Fruit fly (Drosophila melanogaster) whole organism, embryonic: Measurements from ENCODE around the gene CG14100.

Experiments
- CG10654 ChIP-seq: fragments of 200-800 bp; sonication (Bioruptor generic); optimal IDR thresholded peaks from 2 replicates; lab custom pipeline; 2016; ENCODE audit warnings: missing biosample characterization, missing genetic modification characterization
- CG12391 ChIP-seq: fragments of 200-800 bp; sonication (Bioruptor generic); optimal IDR thresholded peaks from 3 replicates; lab custom pipeline; 2018; ENCODE audit warnings: missing biosample characterization, mild to moderate bottlenecking, missing genetic modification characterization, moderate library complexity
- CG13287 ChIP-seq: fragments of 200-800 bp; sonication (Bioruptor generic); IDR thresholded peaks from 2 replicates; pipeline ENCODE4 v1.3.6; 2022; ENCODE audit warnings: missing biosample characterization, missing genetic modification characterization; ENCODE audit not compliant: partially characterized antibody
- CG13775 ChIP-seq: fragments of 200-800 bp; sonication (Bioruptor generic); optimal IDR thresholded peaks from 3 replicates; lab custom pipeline; 2017; ENCODE audit warnings: missing biosample characterization, mild to moderate bottlenecking, missing genetic modification characterization
- CG15479 ChIP-seq: fragments of 200-800 bp; sonication (Bioruptor generic); optimal IDR thresholded peaks from 3 replicates; lab custom pipeline; 2019; ENCODE audit warnings: missing biosample characterization, mild to moderate bottlenecking, missing genetic modification characterization, moderate library complexity
- CG15696 ChIP-seq: fragments of 200-800 bp; sonication (Bioruptor generic); optimal IDR thresholded peaks from 2 replicates; lab custom pipeline; 2019; ENCODE audit warnings: missing biosample characterization, mild to moderate bottlenecking, missing genetic modification characterization, moderate library complexity
- CG16863 ChIP-seq: fragments of 200-800 bp; sonication (Bioruptor generic); optimal IDR thresholded peaks from 3 replicates; lab custom pipeline; 2016; ENCODE audit warnings: missing biosample characterization, missing genetic modification characterization
- CG17328 ChIP-seq: fragments of 200-800 bp; sonication (Bioruptor generic); IDR thresholded peaks from 2 replicates; pipeline ENCODE4 v1.3.6; 2022; ENCODE audit warnings: missing biosample characterization, missing genetic modification characterization
- CG30020 ChIP-seq: fragments of 200-800 bp; optimal IDR thresholded peaks from 2 replicates; lab custom pipeline; 2019; ENCODE audit warnings: missing biosample characterization, mild to moderate bottlenecking, missing genetic modification characterization, moderate library complexity
- CG3281 ChIP-seq: fragments of 200-800 bp; sonication (Bioruptor generic); optimal IDR thresholded peaks from 3 replicates; lab custom pipeline; 2017; ENCODE audit warnings: missing biosample characterization, mild to moderate bottlenecking, missing genetic modification characterization
- CG33557 ChIP-seq: fragments of 200-800 bp; sonication (Bioruptor generic); optimal IDR thresholded peaks from 2 replicates; lab custom pipeline; 2019; ENCODE audit warnings: missing biosample characterization, mild to moderate bottlenecking, missing genetic modification characterization, moderate library complexity
- CG34224 ChIP-seq: fragments of 200-800 bp; sonication (Bioruptor generic); IDR thresholded peaks from 3 replicates; pipeline ENCODE4 v1.3.6; 2022; ENCODE audit warnings: missing biosample characterization, missing genetic modification characterization; ENCODE audit not compliant: partially characterized antibody
- CG3847 ChIP-seq: fragments of 200-800 bp; sonication (Bioruptor generic); IDR thresholded peaks from 2 replicates; pipeline ENCODE4 v1.3.6; 2022; ENCODE audit warnings: missing biosample characterization, missing genetic modification characterization
- CG5180 ChIP-seq: fragments of 200-800 bp; sonication (Bioruptor generic); optimal IDR thresholded peaks from 3 replicates; lab custom pipeline; 2017; ENCODE audit warnings: missing biosample characterization, missing genetic modification characterization, mild to moderate bottlenecking, moderate library complexity, missing genetic modification reagents
- CG6254 ChIP-seq: fragments of 200-800 bp; sonication (Bioruptor generic); optimal IDR thresholded peaks from 3 replicates; lab custom pipeline; 2017; ENCODE audit warnings: mild to moderate bottlenecking, missing biosample characterization, missing genetic modification reagents, missing genetic modification characterization
- CG6654 ChIP-seq: fragments of 200-800 bp; sonication (Bioruptor generic); optimal IDR thresholded peaks from 2 replicates; lab custom pipeline; 2017; ENCODE audit warnings: missing biosample characterization, mild to moderate bottlenecking, missing genetic modification characterization
- CG8388 ChIP-seq: fragments of 200-800 bp; sonication (Bioruptor generic); optimal IDR thresholded peaks from 2 replicates; lab custom pipeline; 2019; ENCODE audit warnings: missing biosample characterization, mild to moderate bottlenecking, missing genetic modification characterization, moderate library complexity
- Dp ChIP-seq: fragments of 200-800 bp; sonication (Bioruptor generic); optimal IDR thresholded peaks from 2 replicates; lab custom pipeline; 2018; ENCODE audit warnings: missing biosample characterization, mild to moderate bottlenecking, missing genetic modification characterization, moderate library complexity
- Eip74EF ChIP-seq, 2 experiments: fragments of 200-800 bp in 1 of 2; fragments of >200 bp in 1 of 2; sonication (Bioruptor generic) in 1 of 2; optimal IDR thresholded peaks; 2 replicates each; lab custom pipeline; 2017 to 2019; ENCODE audit warnings: missing biosample characterization in 2 of 2, missing genetic modification characterization in 2 of 2, mild to moderate bottlenecking in 1 of 2, moderate library complexity in 1 of 2
- Ets97D ChIP-seq: fragments of 200-800 bp; sonication (Bioruptor generic); optimal IDR thresholded peaks from 3 replicates; lab custom pipeline; 2016; ENCODE audit warnings: missing biosample characterization, missing genetic modification characterization
- Fer1 ChIP-seq: fragments of 200-800 bp; sonication (Bioruptor generic); optimal IDR thresholded peaks from 2 replicates; lab custom pipeline; 2017; ENCODE audit warnings: missing biosample characterization, mild to moderate bottlenecking, missing genetic modification characterization
- Gsc ChIP-seq: fragments of 200-800 bp; sonication (Bioruptor generic); IDR thresholded peaks from 2 replicates; pipeline ENCODE4 v1.3.6; 2022; ENCODE audit warnings: missing biosample characterization, missing genetic modification characterization
- Hr78 ChIP-seq, 2 experiments: fragments of 200-800 bp in 1 of 2; fragments of >200 bp in 1 of 2; sonication (Bioruptor generic) in 1 of 2; optimal IDR thresholded peaks; 2 replicates each; lab custom pipeline; 2017 to 2019; ENCODE audit warnings: missing biosample characterization in 2 of 2, missing genetic modification characterization in 2 of 2, mild to moderate bottlenecking in 1 of 2, moderate library complexity in 1 of 2
- Lhr ChIP-seq: fragments of 200-800 bp; sonication (Bioruptor generic); optimal IDR thresholded peaks from 3 replicates; lab custom pipeline; 2017; ENCODE audit warnings: mild to moderate bottlenecking, missing biosample characterization, missing genetic modification reagents, missing genetic modification characterization
- Max ChIP-seq: fragments of 200-800 bp; sonication (Bioruptor generic); optimal IDR thresholded peaks from 2 replicates; lab custom pipeline; 2016; ENCODE audit warnings: missing biosample characterization, mild to moderate bottlenecking, missing genetic modification characterization
- Meics ChIP-seq: fragments of 200-800 bp; sonication (Bioruptor generic); optimal IDR thresholded peaks from 2 replicates; lab custom pipeline; 2017; ENCODE audit warnings: missing biosample characterization, mild to moderate bottlenecking, missing genetic modification characterization
- Myb ChIP-seq: fragments of 200-800 bp; sonication (Bioruptor generic); optimal IDR thresholded peaks from 2 replicates; lab custom pipeline; 2016; ENCODE audit warnings: missing biosample characterization, missing genetic modification characterization
- Pdp1 ChIP-seq, 2 experiments: fragments of 200-800 bp; sonication (Bioruptor generic); optimal IDR thresholded peaks; 3 replicates each; lab custom pipeline; 2016; ENCODE audit warnings: missing biosample characterization in 2 of 2, missing genetic modification characterization in 2 of 2, mild to moderate bottlenecking in 1 of 2, moderate library complexity in 1 of 2
- Tbp ChIP-seq: fragments of >200 bp; optimal IDR thresholded peaks from 2 replicates; lab custom pipeline; 2018; ENCODE audit warnings: missing biosample characterization, missing genetic modification characterization
- az2 ChIP-seq: fragments of 200-800 bp; sonication (Bioruptor generic); optimal IDR thresholded peaks from 3 replicates; lab custom pipeline; 2016; ENCODE audit warnings: missing biosample characterization, missing genetic modification characterization
- bowl ChIP-seq: fragments of 200-800 bp; sonication (Bioruptor generic); IDR thresholded peaks from 2 replicates; pipeline ENCODE4 v1.3.6; 2022; ENCODE audit warnings: missing biosample characterization, missing genetic modification characterization
- cad ChIP-seq: fragments of >200 bp; optimal IDR thresholded peaks from 2 replicates; lab custom pipeline; 2017; ENCODE audit warnings: missing biosample characterization, missing genetic modification characterization
- chn ChIP-seq: fragments of 200-800 bp; sonication (Bioruptor generic); optimal IDR thresholded peaks from 2 replicates; lab custom pipeline; 2016; ENCODE audit warnings: missing biosample characterization, missing genetic modification characterization
- dimm ChIP-seq: fragments of 200-800 bp; sonication (Bioruptor generic); IDR thresholded peaks from 2 replicates; pipeline ENCODE4 v1.3.6; 2022; ENCODE audit warnings: missing biosample characterization, missing genetic modification characterization
- ems ChIP-seq: fragments of 200-800 bp; sonication (Bioruptor generic); optimal IDR thresholded peaks from 3 replicates; lab custom pipeline; 2016; ENCODE audit warnings: missing biosample characterization, missing genetic modification characterization
- ewg ChIP-seq: fragments of 200-800 bp; sonication (Bioruptor generic); optimal IDR thresholded peaks from 3 replicates; lab custom pipeline; 2017; ENCODE audit warnings: mild to moderate bottlenecking, missing biosample characterization, missing genetic modification reagents, missing genetic modification characterization
- ind ChIP-seq: fragments of 200-800 bp; sonication (Bioruptor generic); optimal IDR thresholded peaks from 3 replicates; lab custom pipeline; 2016; ENCODE audit warnings: missing biosample characterization, missing genetic modification characterization
- jumu ChIP-seq: fragments of 200-800 bp; sonication (Bioruptor generic); optimal IDR thresholded peaks from 3 replicates; lab custom pipeline; 2016; ENCODE audit warnings: missing biosample characterization, missing genetic modification characterization
- lov ChIP-seq, 2 experiments: fragments of 200-800 bp in 1 of 2; fragments of >200 bp in 1 of 2; sonication (Bioruptor generic) in 1 of 2; IDR thresholded peaks in 1 of 2; optimal IDR thresholded peaks in 1 of 2; 2 replicates in 1 of 2; 3 replicates in 1 of 2; pipeline versions ENCODE4 v1.3.6 to Lab custom; 2017 to 2022; ENCODE audit warnings: missing biosample characterization in 1 of 2, missing genetic modification characterization in 1 of 2
- oc ChIP-seq: fragments of 200-800 bp; sonication (Bioruptor generic); optimal IDR thresholded peaks from 2 replicates; lab custom pipeline; 2018; ENCODE audit warnings: missing biosample characterization, mild to moderate bottlenecking, missing genetic modification characterization, moderate library complexity
- pfk ChIP-seq: fragments of 200-800 bp; sonication (Bioruptor generic); optimal IDR thresholded peaks from 2 replicates; lab custom pipeline; 2018; ENCODE audit warnings: missing biosample characterization, mild to moderate bottlenecking, missing genetic modification characterization, moderate library complexity
- row ChIP-seq: fragments of 200-800 bp; sonication (Bioruptor generic); IDR thresholded peaks from 3 replicates; pipeline ENCODE4 v1.3.6; 2022; ENCODE audit warnings: missing biosample characterization, missing genetic modification characterization
- scrt ChIP-seq: fragments of 200-800 bp; sonication (Bioruptor generic); optimal IDR thresholded peaks from 2 replicates; lab custom pipeline; 2018; ENCODE audit warnings: missing biosample characterization, mild to moderate bottlenecking, missing genetic modification characterization, moderate library complexity
- slbo ChIP-seq: fragments of 200-800 bp; sonication (Bioruptor generic); IDR thresholded peaks from 2 replicates; pipeline ENCODE4 v1.3.6; 2022; ENCODE audit warnings: missing biosample characterization, missing genetic modification characterization
- sob ChIP-seq: fragments of 200-800 bp; sonication (Bioruptor generic); IDR thresholded peaks from 2 replicates; pipeline ENCODE4 v1.3.6; 2022; ENCODE audit warnings: missing biosample characterization, missing genetic modification characterization
- stwl ChIP-seq: fragments of 200-800 bp; sonication (Bioruptor generic); optimal IDR thresholded peaks from 3 replicates; lab custom pipeline; 2018; ENCODE audit warnings: missing biosample characterization, mild to moderate bottlenecking, missing genetic modification characterization, moderate library complexity
- tll ChIP-seq, 2 experiments: fragments of 200-800 bp in 1 of 2; fragments of >200 bp in 1 of 2; sonication (Bioruptor generic) in 1 of 2; optimal IDR thresholded peaks; 2 replicates each; lab custom pipeline; 2017 to 2019; ENCODE audit warnings: missing biosample characterization in 2 of 2, missing genetic modification characterization in 2 of 2, mild to moderate bottlenecking in 1 of 2, moderate library complexity in 1 of 2
- zfh1 ChIP-seq: fragments of 200-800 bp; sonication (Bioruptor generic); IDR thresholded peaks from 3 replicates; pipeline ENCODE4 v1.3.6; 2022; ENCODE audit warnings: missing biosample characterization, missing genetic modification characterization
- zfh2 ChIP-seq: fragments of 200-800 bp; sonication (Bioruptor generic); optimal IDR thresholded peaks from 2 replicates; lab custom pipeline; 2016; ENCODE audit warnings: missing biosample characterization, missing genetic modification characterization

CG14100 gene

DNA sequence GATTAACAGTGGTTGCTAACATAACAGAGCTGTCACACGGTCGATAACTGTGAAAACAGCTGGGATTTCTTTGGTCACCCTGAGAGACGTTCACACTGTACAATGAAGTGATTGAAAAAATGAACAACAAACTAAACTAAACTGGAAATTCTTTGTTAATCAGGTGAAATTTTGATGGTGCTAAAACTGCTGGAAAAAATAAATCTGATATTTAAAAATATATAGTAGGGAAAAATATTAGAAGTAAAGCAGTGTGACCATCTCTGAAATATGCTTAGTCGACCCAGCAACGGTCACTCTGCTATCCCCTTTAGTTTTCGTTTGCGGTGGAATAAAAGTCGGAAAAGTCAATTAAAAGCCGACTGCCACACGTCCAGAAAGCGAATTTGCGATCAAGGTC is 4.3 kb downstream of the CG14100 start, which contains the start of the genes CG9231 and CG9330 (continued):
- TF ChIP-seq zfh1 (GFP tag; lab: Robert Waterston, UW) (0 out of 3 replicates have a peak, but pooled peaks have one; percentile 5), CG30020 (peak; percentile 57), sob (GFP tag; lab: Robert Waterston, UW) (0 out of 2 replicates have a peak, but pooled peaks have one; percentile 24), CG6654 (no peak), Pdp1 (GFP tag; optimal IDR thresholded peaks at IDR 0.05; lab: Kevin White, UChicago) (peak; percentile 13 to 14), cad (no peak), chn (GFP tag; lab: Kevin White, UChicago) (peak; percentile 1), lov (optimal IDR thresholded peaks at IDR 0.05; lab: Kevin White, UChicago) (no peak), lov (GFP tag; IDR thresholded peaks at IDR 0.05; lab: Robert Waterston, UW) (no peak), CG17328 (GFP tag; lab: Robert Waterston, UW) (peak; percentile 33; the same call in 1 of the 2 replicates), Tbp (GFP tag; lab: Kevin White, UChicago) (no peak), Dp (peak; percentile 39), jumu (GFP tag; lab: Kevin White, UChicago) (peak; percentile 32), CG3281 (no peak), az2 (GFP tag; lab: Kevin White, UChicago) (peak; percentile 9), stwl (tag; lab: Kevin White, UChicago) (peak; percentile 84), Gsc (GFP tag; lab: Robert Waterston, UW) (no peak), Eip74EF (GFP tag; optimal IDR thresholded peaks at IDR 0.05; lab: Kevin White, UChicago) (peak in 1 of 2 experiments; percentile 41), Max (GFP tag; lab: Kevin White, UChicago) (peak; percentile 25), CG5180 (no peak), ind (GFP tag; lab: Kevin White, UChicago) (peak; percentile 23), zfh2 (GFP tag; lab: Kevin White, UChicago) (no peak), bowl (no peak), Fer1 (GFP tag; lab: Kevin White, UChicago) (peak; percentile 10), CG15479 (GFP tag; lab: Kevin White, UChicago) (peak; percentile 38), tll (GFP tag; optimal IDR thresholded peaks at IDR 0.05; lab: Kevin White, UChicago) (peak in 1 of 2 experiments; percentile 77), CG33557 (GFP tag; lab: Kevin White, UChicago) (no peak), slbo (GFP tag; lab: Robert Waterston, UW) (no peak), scrt (no peak), Lhr (GFP tag; lab: Kevin White, UChicago) (peak; percentile 69), CG15696 (no peak), CG10654 (GFP tag; lab: Kevin White, UChicago) (no peak), CG6254 (GFP tag; lab: Kevin White, UChicago) (peak; percentile 12), dimm (GFP tag; lab: Robert Waterston, UW) (no peak), Hr78 (GFP tag; optimal IDR thresholded peaks at IDR 0.05; lab: Kevin White, UChicago) (no peak), Ets97D (GFP tag; lab: Kevin White, UChicago) (peak; percentile 88), CG34224 (GFP tag; lab: Robert Waterston, UW) (peak; percentile 42; the same call in 1 of the 3 replicates), CG8388 (GFP tag; lab: Kevin White, UChicago) (no peak), pfk (GFP tag; lab: Kevin White, UChicago) (no peak), ems (peak; percentile 9), CG12391 (tag; lab: Kevin White, UChicago) (peak; percentile 82), Myb (GFP tag; lab: Kevin White, UChicago) (peak; percentile 31), oc (no peak), ewg (GFP tag; lab: Kevin White, UChicago) (peak; percentile 26), Meics (GFP tag; lab: Kevin White, UChicago) (peak; percentile 11), row (GFP tag; lab: Robert Waterston, UW) (peak; percentile 52; the same call in 1 of the 3 replicates), CG3847 (GFP tag; lab: Robert Waterston, UW) (peak; percentile 4; the same call in 1 of the 2 replicates), CG13287 (peak; percentile 58), CG16863 (GFP tag; lab: Kevin White, UChicago) (no peak), CG13775 (peak; percentile 41)
